Fruit fly (Drosophila melanogaster) whole organism, embryonic: ENCODE measurements around the gene CG13928.

Source experiments
- Ada2b ChIP-seq: fragments of 200-800 bp; sonication (Bioruptor generic); IDR thresholded peaks from 2 replicates; pipeline ENCODE4 v1.3.6; 2022; ENCODE audit warnings: missing biosample characterization, missing genetic modification characterization
- Atf6 ChIP-seq: fragments of 200-800 bp; sonication (Bioruptor generic); IDR thresholded peaks from 2 replicates; pipeline ENCODE4 v1.3.6; 2022; ENCODE audit warnings: missing biosample characterization, missing genetic modification characterization
- B-H1 ChIP-seq: fragments of 200-800 bp; sonication (Bioruptor generic); IDR thresholded peaks from 3 replicates; pipeline ENCODE4 v1.3.6; 2022; ENCODE audit warnings: missing biosample characterization, missing genetic modification characterization
- CG10366 ChIP-seq: fragments of 200-800 bp; sonication (Bioruptor generic); IDR thresholded peaks from 2 replicates; pipeline ENCODE4 v1.3.6; 2022; ENCODE audit warnings: missing biosample characterization, missing genetic modification characterization
- CG10543 ChIP-seq: fragments of 200-800 bp; sonication (Bioruptor generic); optimal IDR thresholded peaks from 3 replicates; lab custom pipeline; 2017; ENCODE audit warnings: missing biosample characterization, mild to moderate bottlenecking, missing genetic modification characterization, moderate library complexity
- CG15011 ChIP-seq: fragments of 200-800 bp; sonication (Bioruptor generic); optimal IDR thresholded peaks from 3 replicates; lab custom pipeline; 2018; ENCODE audit warnings: missing biosample characterization, mild to moderate bottlenecking, missing genetic modification characterization
- CG17328 ChIP-seq: fragments of 200-800 bp; sonication (Bioruptor generic); IDR thresholded peaks from 2 replicates; pipeline ENCODE4 v1.3.6; 2022; ENCODE audit warnings: missing biosample characterization, missing genetic modification characterization
- CG18764 ChIP-seq: fragments of 200-800 bp; sonication (Bioruptor generic); optimal IDR thresholded peaks from 3 replicates; lab custom pipeline; 2016; ENCODE audit warnings: missing biosample characterization, missing genetic modification characterization
- CG2202 ChIP-seq: fragments of 200-800 bp; sonication (Bioruptor generic); optimal IDR thresholded peaks from 2 replicates; lab custom pipeline; 2018; ENCODE audit warnings: missing biosample characterization, mild to moderate bottlenecking, missing genetic modification characterization
- CG2875 ChIP-seq: fragments of 200-800 bp; sonication (Bioruptor generic); optimal IDR thresholded peaks from 2 replicates; lab custom pipeline; 2017; ENCODE audit warnings: missing biosample characterization, mild to moderate bottlenecking, missing genetic modification characterization, missing genetic modification reagents
- CG32532 ChIP-seq: fragments of 200-800 bp; sonication (Bioruptor generic); IDR thresholded peaks from 2 replicates; pipeline ENCODE4 v1.3.6; 2022; ENCODE audit warnings: missing biosample characterization, missing genetic modification characterization
- CG32772 ChIP-seq: fragments of 200-800 bp; sonication (Bioruptor generic); IDR thresholded peaks from 2 replicates; pipeline ENCODE4 v1.3.6; 2022; ENCODE audit warnings: missing biosample characterization, missing genetic modification characterization
- CG4820 ChIP-seq: fragments of 200-800 bp; sonication (Bioruptor generic); optimal IDR thresholded peaks from 3 replicates; lab custom pipeline; 2016; ENCODE audit warnings: missing biosample characterization, missing genetic modification characterization
- CG6689 ChIP-seq: fragments of 200-800 bp; sonication (Bioruptor generic); IDR thresholded peaks from 2 replicates; pipeline ENCODE4 v1.3.6; 2022; ENCODE audit warnings: missing biosample characterization, missing genetic modification characterization
- CG7271 ChIP-seq: fragments of 200-800 bp; sonication (Bioruptor generic); optimal IDR thresholded peaks from 2 replicates; lab custom pipeline; 2018; ENCODE audit warnings: missing biosample characterization, mild to moderate bottlenecking, missing genetic modification characterization, moderate library complexity
- CG7372 ChIP-seq: fragments of 200-800 bp; sonication (Bioruptor generic); IDR thresholded peaks from 2 replicates; pipeline ENCODE4 v1.3.6; 2022; ENCODE audit warnings: missing biosample characterization, missing genetic modification characterization
- CG7839 ChIP-seq: fragments of 200-800 bp; sonication (Bioruptor generic); optimal IDR thresholded peaks from 3 replicates; lab custom pipeline; 2018; ENCODE audit warnings: missing biosample characterization, mild to moderate bottlenecking, missing genetic modification characterization, moderate library complexity
- CG9609 ChIP-seq: fragments of 200-800 bp; sonication (Bioruptor generic); optimal IDR thresholded peaks from 3 replicates; lab custom pipeline; 2016; ENCODE audit warnings: missing biosample characterization, missing genetic modification characterization
- CG9797 ChIP-seq: fragments of 200-800 bp; sonication (Bioruptor generic); optimal IDR thresholded peaks from 3 replicates; lab custom pipeline; 2018; ENCODE audit warnings: missing biosample characterization, mild to moderate bottlenecking, missing genetic modification characterization
- CG9876 ChIP-seq: fragments of 200-800 bp; sonication (Bioruptor generic); optimal IDR thresholded peaks from 2 replicates; lab custom pipeline; 2016; ENCODE audit warnings: missing biosample characterization, missing genetic modification characterization
- CHES-1-like ChIP-seq: fragments of 200-800 bp; sonication (Bioruptor generic); optimal IDR thresholded peaks from 2 replicates; lab custom pipeline; 2016; ENCODE audit warnings: missing biosample characterization, missing genetic modification characterization
- D19B ChIP-seq: fragments of 200-800 bp; sonication (Bioruptor generic); optimal IDR thresholded peaks from 2 replicates; lab custom pipeline; 2017; ENCODE audit warnings: missing biosample characterization, mild to moderate bottlenecking, missing genetic modification characterization
- Dip3 ChIP-seq: fragments of 200-800 bp; sonication (Bioruptor generic); optimal IDR thresholded peaks from 3 replicates; lab custom pipeline; 2016; ENCODE audit warnings: missing biosample characterization, missing genetic modification characterization
- Drgx ChIP-seq: fragments of 200-800 bp; sonication (Bioruptor generic); IDR thresholded peaks from 2 replicates; pipeline ENCODE4 v1.3.6; 2022; ENCODE audit warnings: missing biosample characterization, missing genetic modification characterization
- E2f1 ChIP-seq: fragments of 200-800 bp; sonication (Bioruptor generic); IDR thresholded peaks from 2 replicates; pipeline ENCODE4 v1.3.6; 2022; ENCODE audit warnings: missing biosample characterization, missing genetic modification characterization
- Ets65A ChIP-seq: fragments of 200-800 bp; sonication (Bioruptor generic); peaks from one replicate; lab custom pipeline; 2016; ENCODE audit warnings: missing biosample characterization, missing genetic modification characterization
- Gsc ChIP-seq: fragments of 200-800 bp; sonication (Bioruptor generic); IDR thresholded peaks from 2 replicates; pipeline ENCODE4 v1.3.6; 2022; ENCODE audit warnings: missing biosample characterization, missing genetic modification characterization
- Gug ChIP-seq: fragments of 200-800 bp; sonication (Bioruptor generic); IDR thresholded peaks from 4 replicates; pipeline ENCODE4 v1.3.6; 2022; ENCODE audit warnings: missing biosample characterization, missing genetic modification characterization
- HLH4C ChIP-seq: fragments of 200-800 bp; sonication (Bioruptor generic); IDR thresholded peaks from 3 replicates; pipeline ENCODE4 v1.3.6; 2022; ENCODE audit warnings: missing biosample characterization, missing genetic modification characterization; ENCODE audit not compliant: partially characterized antibody
- Hmx ChIP-seq: fragments of 200-800 bp; sonication (Bioruptor generic); optimal IDR thresholded peaks from 2 replicates; lab custom pipeline; 2016; ENCODE audit warnings: missing biosample characterization, missing genetic modification characterization
- Kr ChIP-seq: fragments of 200-800 bp; sonication (Bioruptor generic); optimal IDR thresholded peaks from 2 replicates; lab custom pipeline; 2017; ENCODE audit warnings: missing biosample characterization, mild to moderate bottlenecking, missing genetic modification characterization
- Lhr ChIP-seq: fragments of 200-800 bp; sonication (Bioruptor generic); optimal IDR thresholded peaks from 3 replicates; lab custom pipeline; 2017; ENCODE audit warnings: mild to moderate bottlenecking, missing biosample characterization, missing genetic modification reagents, missing genetic modification characterization
- NFAT ChIP-seq: fragments of 200-800 bp; sonication (Bioruptor generic); IDR thresholded peaks from 2 replicates; pipeline ENCODE4 v1.3.6; 2022; ENCODE audit warnings: missing biosample characterization, missing genetic modification characterization
- Oaz ChIP-seq: fragments of 200-800 bp; sonication (Bioruptor generic); IDR thresholded peaks from 2 replicates; pipeline ENCODE4 v1.3.6; 2022; ENCODE audit warnings: missing biosample characterization, missing genetic modification characterization
- Sox100B ChIP-seq: fragments of 200-800 bp; sonication (Bioruptor generic); optimal IDR thresholded peaks from 3 replicates; lab custom pipeline; 2018; ENCODE audit warnings: missing biosample characterization, mild to moderate bottlenecking, missing genetic modification characterization
- Xbp1 ChIP-seq: fragments of 200-800 bp; sonication (Bioruptor generic); optimal IDR thresholded peaks from 3 replicates; lab custom pipeline; 2016; ENCODE audit warnings: missing biosample characterization, mild to moderate bottlenecking, missing genetic modification characterization
- ac ChIP-seq: fragments of 200-800 bp; sonication (Bioruptor generic); optimal IDR thresholded peaks from 3 replicates; lab custom pipeline; 2017; ENCODE audit warnings: missing biosample characterization, mild to moderate bottlenecking, missing genetic modification characterization
- ato ChIP-seq: fragments of 200-800 bp; sonication (Bioruptor generic); IDR thresholded peaks from 2 replicates; pipeline ENCODE4 v1.3.6; 2022; ENCODE audit warnings: missing biosample characterization, missing genetic modification characterization; ENCODE audit not compliant: partially characterized antibody
- bab2 ChIP-seq: fragments of 200-800 bp; sonication (Bioruptor generic); optimal IDR thresholded peaks from 2 replicates; lab custom pipeline; 2016; ENCODE audit warnings: missing biosample characterization, missing genetic modification characterization
- ci ChIP-seq: fragments of 200-800 bp; sonication (Bioruptor generic); IDR thresholded peaks from 3 replicates; pipeline ENCODE4 v1.3.6; 2022; ENCODE audit warnings: missing biosample characterization, missing genetic modification characterization
- dan ChIP-seq: fragments of 200-800 bp; sonication (Bioruptor generic); IDR thresholded peaks from 2 replicates; pipeline ENCODE4 v1.3.6; 2022; ENCODE audit warnings: missing biosample characterization, missing genetic modification characterization
- disco-r ChIP-seq: fragments of 200-800 bp; sonication (Bioruptor generic); optimal IDR thresholded peaks from 2 replicates; lab custom pipeline; 2016; ENCODE audit warnings: missing biosample characterization, missing genetic modification characterization
- en ChIP-seq: fragments of 200-800 bp; sonication (Bioruptor generic); optimal IDR thresholded peaks from 2 replicates; lab custom pipeline; 2016; ENCODE audit warnings: missing biosample characterization, missing genetic modification characterization
- grn ChIP-seq: fragments of 200-800 bp; sonication (Bioruptor generic); optimal IDR thresholded peaks from 3 replicates; lab custom pipeline; 2017; ENCODE audit warnings: missing biosample characterization, missing genetic modification characterization
- gsb ChIP-seq: fragments of 200-800 bp; sonication (Bioruptor generic); IDR thresholded peaks from 2 replicates; pipeline ENCODE4 v1.3.6; 2022; ENCODE audit warnings: missing biosample characterization, missing genetic modification characterization
- hth ChIP-seq: fragments of >200 bp; optimal IDR thresholded peaks from 2 replicates; lab custom pipeline; 2017; ENCODE audit warnings: inconsistent platforms
- kni ChIP-seq: fragments of 200-800 bp; sonication (Bioruptor generic); optimal IDR thresholded peaks from 3 replicates; lab custom pipeline; 2017; ENCODE audit warnings: mild to moderate bottlenecking, missing biosample characterization, missing genetic modification reagents, missing genetic modification characterization
- lola ChIP-seq, 3 experiments: fragments of >200 bp in 2 of 3; fragments of 200-800 bp in 1 of 3; sonication (Bioruptor generic) in 1 of 3; optimal IDR thresholded peaks; 2 replicates each; lab custom pipeline; 2017 to 2019; ENCODE audit warnings: missing biosample characterization in 3 of 3, missing genetic modification characterization in 3 of 3, mild to moderate bottlenecking in 1 of 3, moderate library complexity in 1 of 3
- scrt ChIP-seq: fragments of 200-800 bp; sonication (Bioruptor generic); optimal IDR thresholded peaks from 2 replicates; lab custom pipeline; 2018; ENCODE audit warnings: missing biosample characterization, mild to moderate bottlenecking, missing genetic modification characterization, moderate library complexity
- sna ChIP-seq: fragments of 200-800 bp; sonication (Bioruptor generic); IDR thresholded peaks from 2 replicates; pipeline ENCODE4 v1.3.6; 2022; ENCODE audit warnings: missing biosample characterization, missing genetic modification characterization; ENCODE audit not compliant: partially characterized antibody
- tin ChIP-seq: fragments of 200-800 bp; sonication (Bioruptor generic); optimal IDR thresholded peaks from 3 replicates; lab custom pipeline; 2016; ENCODE audit warnings: missing biosample characterization, missing genetic modification characterization
- toy ChIP-seq: fragments of 200-800 bp; sonication (Bioruptor generic); IDR thresholded peaks from 2 replicates; pipeline ENCODE4 v1.3.6; 2022; ENCODE audit warnings: missing biosample characterization, missing genetic modification characterization

CG13928 gene

dm6 chr3L:1609611-1610010 lies 18.6 kb downstream of the CG13928 start (continued):
- TF ChIP-seq lola (GFP tag; optimal IDR thresholded peaks at IDR 0.05; lab: Kevin White, UChicago) (no peak), CG9609 (GFP tag; lab: Kevin White, UChicago) (no peak), CG7839 (tag; lab: Kevin White, UChicago) (peak; percentile 76), dan (GFP tag; lab: Robert Waterston, UW) (no peak), ato (GFP tag; lab: Robert Waterston, UW) (no peak), sna (GFP tag; lab: Robert Waterston, UW) (no peak), CG2875 (GFP tag; lab: Kevin White, UChicago) (no peak), disco-r (GFP tag; lab: Kevin White, UChicago) (no peak), CG32532 (GFP tag; lab: Robert Waterston, UW) (peak; percentile 66; the same call in 1 of the 2 replicates), ci (GFP tag; lab: Robert Waterston, UW) (no peak), Sox100B (no peak), CG7372 (GFP tag; lab: Robert Waterston, UW) (peak; percentile 48; the same call in 1 of the 2 replicates), Gsc (GFP tag; lab: Robert Waterston, UW) (no peak), CG6689 (peak; percentile 44; the same call in 1 of the 2 replicates), Dip3 (peak; percentile 46), E2f1 (no peak; the same call in 1 of the 2 replicates), HLH4C (GFP tag; lab: Robert Waterston, UW) (no peak), CG10543 (GFP tag; lab: Kevin White, UChicago) (no peak), CG2202 (tag; lab: Kevin White, UChicago) (no peak), CG17328 (GFP tag; lab: Robert Waterston, UW) (0 out of 2 replicates have a peak, but pooled peaks have one; percentile 20), scrt (GFP tag; lab: Kevin White, UChicago) (no peak), Ets65A (GFP tag; lab: Kevin White, UChicago) (peak; percentile 94), D19B (GFP tag; lab: Kevin White, UChicago) (peak; percentile 34), grn (no peak), gsb (GFP tag; lab: Robert Waterston, UW) (no peak), en (GFP tag; lab: Kevin White, UChicago) (no peak), Lhr (no peak), Hmx (GFP tag; lab: Kevin White, UChicago) (no peak), tin (GFP tag; lab: Kevin White, UChicago) (no peak), Gug (peak; percentile 57; the same call in 2 of the 4 replicates), CHES-1-like (GFP tag; lab: Kevin White, UChicago) (no peak), Oaz (GFP tag; lab: Robert Waterston, UW) (no peak), Kr (GFP tag; lab: Kevin White, UChicago) (no peak), CG10366 (GFP tag; lab: Robert Waterston, UW) (peak; percentile 19; the same call in 1 of the 2 replicates), Atf6 (GFP tag; lab: Robert Waterston, UW) (peak; percentile 70), CG18764 (GFP tag; lab: Kevin White, UChicago) (no peak), bab2 (GFP tag; lab: Kevin White, UChicago) (peak; percentile 25), Xbp1 (GFP tag; lab: Kevin White, UChicago) (peak; percentile 25), CG9797 (GFP tag; lab: Kevin White, UChicago) (no peak), kni (GFP tag; lab: Kevin White, UChicago) (no peak), CG15011 (no peak), NFAT (peak; percentile 55; the same call in 1 of the 2 replicates), CG7271 (tag; lab: Kevin White, UChicago) (no peak), CG4820 (GFP tag; lab: Kevin White, UChicago) (no peak), Drgx (GFP tag; lab: Robert Waterston, UW) (0 out of 2 replicates have a peak, but pooled peaks have one; percentile 44), hth (lab: Kevin White, UChicago) (no peak), toy (no peak), CG9876 (GFP tag; lab: Kevin White, UChicago) (no peak), ac (GFP tag; lab: Kevin White, UChicago) (no peak), Ada2b (GFP tag; lab: Robert Waterston, UW) (no peak; the same call in 1 of the 2 replicates), CG32772 (GFP tag; lab: Robert Waterston, UW) (no peak), B-H1 (GFP tag; lab: Robert Waterston, UW) (no peak)
